Worm (Caenorhabditis elegans) whole organism, L1 larva: Measurements from ENCODE around the gene F42A6.5.
A peak's percentile ranks its signal among the peaks of the same experiment; 100 is the strongest.

Experiments
- C04F5.9 ChIP-seq: sonication (generic microtip); optimal IDR thresholded peaks from 2 replicates; lab custom pipeline; 2016; ENCODE audit warnings: missing genetic modification characterization, missing compliant biosample characterization
- C16A3.4 ChIP-seq: fragments of 150-350 bp; optimal IDR thresholded peaks from 2 replicates; lab custom pipeline; 2014; ENCODE audit warnings: missing biosample characterization, missing genetic modification characterization
- F16B12.6 ChIP-seq: fragments of 150-350 bp; optimal IDR thresholded peaks from 2 replicates; lab custom pipeline; 2014; ENCODE audit warnings: missing biosample characterization, missing genetic modification characterization
- aha-1 ChIP-seq: fragments of 150-350 bp; optimal IDR thresholded peaks from 2 replicates; lab custom pipeline; 2014; ENCODE audit warnings: missing biosample characterization, missing genetic modification characterization
- aly-2 ChIP-seq: fragments of 150-350 bp; optimal IDR thresholded peaks from 2 replicates; lab custom pipeline; 2014; ENCODE audit warnings: missing biosample characterization, missing genetic modification characterization
- ama-1 ChIP-seq: fragments of 150-350 bp; optimal IDR thresholded peaks from 2 replicates; lab custom pipeline; 2014
- ceh-8 ChIP-seq: fragments of 200-800 bp; sonication (Bioruptor generic); optimal IDR thresholded peaks from 2 replicates; lab custom pipeline; 2018; ENCODE audit warnings: mild to moderate bottlenecking, missing genetic modification characterization, moderate library complexity, missing compliant biosample characterization
- ceh-88 ChIP-seq: fragments of 200-800 bp; sonication (Bioruptor generic); IDR thresholded peaks from 2 replicates; pipeline ENCODE4 v1.3.6; 2022; ENCODE audit warnings: missing genetic modification characterization, missing compliant biosample characterization
- dpl-1 ChIP-seq, 3 experiments: fragments of 150-350 bp in 2 of 3; sonication (generic microtip) in 1 of 3; optimal IDR thresholded peaks; 2 replicates each; lab custom pipeline; 2014 to 2017; ENCODE audit warnings: missing biosample characterization in 3 of 3, missing genetic modification characterization in 3 of 3, missing genetic modification reagents in 3 of 3
- dsc-1 ChIP-seq: sonication (generic microtip); optimal IDR thresholded peaks from 2 replicates; lab custom pipeline; 2016; ENCODE audit warnings: mild to moderate bottlenecking, missing genetic modification characterization, missing compliant biosample characterization
- efl-1 ChIP-seq, 4 experiments: fragments of 150-350 bp; optimal IDR thresholded peaks in 3 of 4; peaks in 1 of 4; 1 replicate in 1 of 4; 2 replicates in 3 of 4; lab custom pipeline; 2014; ENCODE audit warnings: missing biosample characterization in 2 of 4, missing genetic modification characterization in 2 of 4, missing genetic modification reagents in 2 of 4
- egl-13 ChIP-seq: sonication (generic microtip); optimal IDR thresholded peaks from 2 replicates; lab custom pipeline; 2016; ENCODE audit warnings: missing genotype, missing genetic modification reagents, missing genetic modification characterization, missing compliant biosample characterization
- elt-2 ChIP-seq: sonication (generic microtip); optimal IDR thresholded peaks from 2 replicates; lab custom pipeline; 2016; ENCODE audit warnings: missing genetic modification characterization, mild to moderate bottlenecking, inconsistent platforms, missing compliant biosample characterization, missing genetic modification reagents
- elt-3 ChIP-seq, 6 experiments: fragments of 150-350 bp in 1 of 6; sonication (generic microtip); optimal IDR thresholded peaks; 2 replicates each; lab custom pipeline; 2017 to 2018; ENCODE audit warnings: missing biosample characterization in 6 of 6, missing genetic modification characterization in 6 of 6, inconsistent platforms in 1 of 6
- fkh-10 ChIP-seq: sonication (generic microtip); optimal IDR thresholded peaks from 2 replicates; lab custom pipeline; 2017; ENCODE audit warnings: missing biosample characterization, missing genetic modification reagents, missing genetic modification characterization
- fkh-8 ChIP-seq: sonication (generic microtip); optimal IDR thresholded peaks from 2 replicates; lab custom pipeline; 2016; ENCODE audit warnings: mild to moderate bottlenecking, missing genetic modification characterization, missing compliant biosample characterization
- grh-1 ChIP-seq: fragments of 200-800 bp; sonication (Bioruptor generic); IDR thresholded peaks from 2 replicates; pipeline ENCODE4 v1.3.6; 2022; ENCODE audit warnings: missing genetic modification reagents, missing genetic modification characterization, missing compliant biosample characterization
- irx-1 ChIP-seq: sonication (generic microtip); optimal IDR thresholded peaks from 2 replicates; lab custom pipeline; 2016; ENCODE audit warnings: missing genetic modification characterization, missing compliant biosample characterization
- isw-1 ChIP-seq: fragments of 200-800 bp; sonication (Bioruptor generic); IDR thresholded peaks from 2 replicates; pipeline ENCODE4 v1.3.6; 2022; ENCODE audit warnings: missing genetic modification characterization, missing compliant biosample characterization
- lin-13 ChIP-seq: fragments of 150-350 bp; optimal IDR thresholded peaks from 2 replicates; lab custom pipeline; 2014; ENCODE audit warnings: missing biosample characterization, missing genetic modification reagents, missing genetic modification characterization
- lin-15B ChIP-seq: fragments of 150-350 bp; sonication (generic microtip); optimal IDR thresholded peaks from 3 replicates; lab custom pipeline; 2014; ENCODE audit warnings: missing biosample characterization, missing genetic modification characterization
- lin-35 ChIP-seq, 2 experiments: fragments of 150-350 bp; optimal IDR thresholded peaks; 2 replicates each; lab custom pipeline; 2014; ENCODE audit warnings: missing biosample characterization in 2 of 2, missing genetic modification characterization in 2 of 2, missing genetic modification reagents in 2 of 2
- lir-3 ChIP-seq: sonication (generic microtip); optimal IDR thresholded peaks from 2 replicates; lab custom pipeline; 2016; ENCODE audit warnings: mild to moderate bottlenecking, missing genetic modification characterization, moderate library complexity, missing compliant biosample characterization; ENCODE audit not compliant: poor library complexity
- lsy-2 ChIP-seq, 2 experiments: fragments of 150-350 bp; optimal IDR thresholded peaks; 2 replicates each; lab custom pipeline; 2014; ENCODE audit warnings: missing biosample characterization in 2 of 2, missing genetic modification characterization in 2 of 2
- mab-9 ChIP-seq: fragments of 200-800 bp; sonication (Bioruptor generic); IDR thresholded peaks from 2 replicates; pipeline ENCODE4 v1.3.6; 2022; ENCODE audit warnings: missing genetic modification reagents, missing genetic modification characterization, missing compliant biosample characterization
- mdl-1 ChIP-seq, 2 experiments: fragments of 150-350 bp; optimal IDR thresholded peaks; 2 replicates each; lab custom pipeline; 2014 to 2017; ENCODE audit warnings: missing biosample characterization in 2 of 2, missing genetic modification characterization in 2 of 2, inconsistent platforms in 1 of 2
- nhr-11 ChIP-seq: fragments of 150-350 bp; optimal IDR thresholded peaks from 2 replicates; lab custom pipeline; 2014; ENCODE audit warnings: missing biosample characterization, missing genetic modification characterization
- nhr-19 ChIP-seq: fragments of 200-800 bp; sonication (Bioruptor generic); conservative IDR thresholded peaks from 2 replicates; pipeline ENCODE4 v1.3.6; 2022; ENCODE audit warnings: missing genetic modification characterization, missing compliant biosample characterization
- nhr-20 ChIP-seq: sonication (generic microtip); optimal IDR thresholded peaks from 2 replicates; lab custom pipeline; 2016; ENCODE audit warnings: mild to moderate bottlenecking, missing genetic modification characterization, missing compliant biosample characterization
- nhr-47 ChIP-seq: sonication (generic microtip); optimal IDR thresholded peaks from 2 replicates; lab custom pipeline; 2016; ENCODE audit warnings: mild to moderate bottlenecking, missing genetic modification characterization, moderate library complexity, missing compliant biosample characterization
- nhr-71 ChIP-seq: sonication (generic microtip); optimal IDR thresholded peaks from 2 replicates; lab custom pipeline; 2016; ENCODE audit warnings: mild to moderate bottlenecking, missing genetic modification characterization, moderate library complexity, missing compliant biosample characterization
- nhr-85 ChIP-seq: sonication (generic microtip); peaks from one replicate; lab custom pipeline; 2016; ENCODE audit warnings: missing genetic modification characterization, inconsistent platforms, missing compliant biosample characterization
- nhr-90 ChIP-seq: sonication (generic microtip); optimal IDR thresholded peaks from 2 replicates; lab custom pipeline; 2016; ENCODE audit warnings: mild to moderate bottlenecking, missing genetic modification characterization, missing compliant biosample characterization; ENCODE audit not compliant: poor library complexity
- pax-3 ChIP-seq: fragments of 200-800 bp; sonication (Bioruptor generic); optimal IDR thresholded peaks from 2 replicates; lab custom pipeline; 2018; ENCODE audit warnings: mild to moderate bottlenecking, missing genetic modification characterization, moderate library complexity, missing compliant biosample characterization
- rnt-1 ChIP-seq: sonication (generic microtip); optimal IDR thresholded peaks from 2 replicates; lab custom pipeline; 2016; ENCODE audit warnings: mild to moderate bottlenecking, missing genetic modification characterization, moderate library complexity, missing compliant biosample characterization
- snu-23 ChIP-seq: sonication (generic microtip); optimal IDR thresholded peaks from 2 replicates; lab custom pipeline; 2016; ENCODE audit warnings: missing genetic modification characterization, missing compliant biosample characterization
- swsn-7 ChIP-seq: sonication (generic microtip); optimal IDR thresholded peaks from 2 replicates; lab custom pipeline; 2016; ENCODE audit warnings: missing genetic modification characterization, missing compliant biosample characterization
- tbx-2 ChIP-seq: sonication (generic microtip); optimal IDR thresholded peaks from 2 replicates; lab custom pipeline; 2016; ENCODE audit warnings: missing genetic modification characterization, missing compliant biosample characterization
- unc-86 ChIP-seq: sonication (generic microtip); optimal IDR thresholded peaks from 2 replicates; lab custom pipeline; 2016; ENCODE audit warnings: missing genetic modification characterization, missing compliant biosample characterization
- unc-98 ChIP-seq: fragments of 200-800 bp; sonication (Bioruptor generic); IDR thresholded peaks from 2 replicates; pipeline ENCODE4 v1.3.6; 2022; ENCODE audit warnings: missing genetic modification characterization, missing compliant biosample characterization
- xbp-1 ChIP-seq: sonication (generic microtip); optimal IDR thresholded peaks from 2 replicates; lab custom pipeline; 2016; ENCODE audit warnings: missing genetic modification characterization, missing compliant biosample characterization
- zip-4 ChIP-seq: fragments of 200-800 bp; sonication (Bioruptor generic); optimal IDR thresholded peaks from 2 replicates; lab custom pipeline; 2018; ENCODE audit warnings: mild to moderate bottlenecking, missing genetic modification characterization, moderate library complexity, missing compliant biosample characterization
- ztf-11 ChIP-seq, 2 experiments: sonication (generic microtip); optimal IDR thresholded peaks; 2 replicates each; lab custom pipeline; 2016 to 2017; ENCODE audit warnings: missing genetic modification characterization in 2 of 2, missing biosample characterization in 1 of 2, missing compliant biosample characterization in 1 of 2
- ztf-4 ChIP-seq: fragments of 150-350 bp; optimal IDR thresholded peaks from 2 replicates; lab custom pipeline; 2014; ENCODE audit warnings: missing biosample characterization, missing genetic modification characterization

The F42A6.5 gene

ce11 chrIV:3336585-3336984 lies 4.9 kb upstream of the F42A6.5 start, which contains the start of gene F42A6.6:
F42A6.6 (minus strand) TSS chrIV:3336873.
- no peak for TF ChIP-seq egl-13 (tag; lab: Kevin White, UChicago)
- no peak for TF ChIP-seq pax-3 (tag; lab: Kevin White, UChicago)
- TF ChIP-seq ztf-4 (tag; lab: Kevin White, UChicago): peak; percentile 8
- no peak for TF ChIP-seq aha-1 (tag; lab: Kevin White, UChicago)
- peak; percentile 18 for TF ChIP-seq snu-23 (GFP tag; lab: Kevin White, UChicago)
- TF ChIP-seq nhr-85 (tag; lab: Kevin White, UChicago): peak; percentile 64
- peak; percentile 88 for TF ChIP-seq ama-1
- peak; percentile 5 for TF ChIP-seq tbx-2
- peak; percentile 47 for TF ChIP-seq aly-2 (tag; lab: Kevin White, UChicago)
- TF ChIP-seq nhr-47 (tag; lab: Kevin White, UChicago): peak; percentile 22
- TF ChIP-seq zip-4: no peak
- TF ChIP-seq nhr-71 (tag; lab: Kevin White, UChicago): peak; percentile 40
- TF ChIP-seq fkh-10 (GFP tag; lab: Kevin White, UChicago): no peak
- 0 out of 2 replicates have a peak, but pooled peaks have one; percentile 13 for TF ChIP-seq nhr-19 (GFP tag; lab: Robert Waterston, UW)
- TF ChIP-seq efl-1 (optimal IDR thresholded peaks at IDR 0.05; lab: Kevin White, UChicago): peak; percentile 8 to 35
- peak in 1 of 2 experiments; percentile 71 for TF ChIP-seq efl-1 (GFP tag; optimal IDR thresholded peaks at IDR 0.05 in 1 of 2; lab: Kevin White, UChicago)
- TF ChIP-seq nhr-11: no peak
- peak; percentile 6 for TF ChIP-seq elt-2 (tag; lab: Kevin White, UChicago)
- TF ChIP-seq C16A3.4 (tag; lab: Kevin White, UChicago): no peak
- TF ChIP-seq lin-35 (GFP tag; optimal IDR thresholded peaks at IDR 0.05; lab: Kevin White, UChicago): peak in 1 of 2 experiments; percentile 29
- peak; percentile 6 for TF ChIP-seq swsn-7 (tag; lab: Kevin White, UChicago)
- peak in 1 of 2 experiments; percentile 13 for TF ChIP-seq lsy-2 (tag; optimal IDR thresholded peaks at IDR 0.05; lab: Kevin White, UChicago)
- TF ChIP-seq, all 84 proteins: peak for 14

ce11 chrIV:3314099-3314498 lies 17.6 kb downstream of the F42A6.5 start:
- peak in 1 of 2 experiments; percentile 56 for TF ChIP-seq lsy-2 (tag; optimal IDR thresholded peaks at IDR 0.05; lab: Kevin White, UChicago)

- TF ChIP-seq nhr-20 (tag; lab: Kevin White, UChicago) (peak; percentile 66), snu-23 (GFP tag; lab: Kevin White, UChicago) (peak; percentile 69), C04F5.9 (tag; lab: Kevin White, UChicago) (peak; percentile 59), ztf-11 (tag; optimal IDR thresholded peaks at IDR 0.05; lab: Kevin White, UChicago) (peak in 1 of 2 experiments; percentile 1), lsy-2 (tag; optimal IDR thresholded peaks at IDR 0.05; lab: Kevin White, UChicago) (peak; percentile 88 to 92), lin-35 (GFP tag; optimal IDR thresholded peaks at IDR 0.05; lab: Kevin White, UChicago) (peak; percentile 1 to 70), ceh-8 (peak; percentile 34), zip-4 (peak; percentile 28), elt-3 (tag; optimal IDR thresholded peaks at IDR 0.05; lab: Kevin White, UChicago) (peak in 1 of 6 experiments; percentile 8), lir-3 (tag; lab: Kevin White, UChicago) (peak; percentile 58), grh-1 (GFP tag; lab: Robert Waterston, UW) (peak; percentile 98), F16B12.6 (tag; lab: Kevin White, UChicago) (peak; percentile 70), unc-98 (GFP tag; lab: Robert Waterston, UW) (peak; percentile 45; the same call in 1 of the 2 replicates), nhr-90 (tag; lab: Kevin White, UChicago) (peak; percentile 78), xbp-1 (tag; lab: Kevin White, UChicago) (peak; percentile 63), dpl-1 (GFP tag; optimal IDR thresholded peaks at IDR 0.05; lab: Kevin White, UChicago) (peak; percentile 49 to 72 (median 63)), nhr-71 (tag; lab: Kevin White, UChicago) (peak; percentile 81), lin-13 (GFP tag; lab: Kevin White, UChicago) (peak; percentile 3), rnt-1 (peak; percentile 55), mdl-1 (tag; optimal IDR thresholded peaks at IDR 0.05; lab: Kevin White, UChicago) (peak in 1 of 2 experiments; percentile 7), tbx-2 (peak; percentile 66), ceh-88 (peak; percentile 91), egl-13 (tag; lab: Kevin White, UChicago) (peak; percentile 10), lin-15B (tag; lab: Kevin White, UChicago) (peak; percentile 41), efl-1 (optimal IDR thresholded peaks at IDR 0.05; lab: Kevin White, UChicago) (peak; percentile 69 to 76), efl-1 (GFP tag; optimal IDR thresholded peaks at IDR 0.05 in 1 of 2; lab: Kevin White, UChicago) (peak; percentile 56 to 97), nhr-47 (tag; lab: Kevin White, UChicago) (peak; percentile 84), unc-86 (tag; lab: Kevin White, UChicago) (peak; percentile 33), isw-1 (GFP tag; lab: Robert Waterston, UW) (peak; percentile 88), swsn-7 (tag; lab: Kevin White, UChicago) (peak; percentile 61), mab-9 (peak; percentile 92), nhr-19 (GFP tag; lab: Robert Waterston, UW) (peak; percentile 97), dsc-1 (tag; lab: Kevin White, UChicago) (peak; percentile 46), fkh-8 (peak; percentile 23), pax-3 (tag; lab: Kevin White, UChicago) (peak; percentile 37), irx-1 (tag; lab: Kevin White, UChicago) (peak; percentile 53), nhr-85 (tag; lab: Kevin White, UChicago) (peak; percentile 91)
These were observed 18.3 kb downstream of the F42A6.5 start for ce11 chrIV:3313311-3313710.
